Fruit fly (Drosophila melanogaster) whole organism, prepupa: Measurements from ENCODE around the gene UQCR-C1.

Source experiments
- Blimp-1 ChIP-seq: fragments of 200-800 bp; sonication (Bioruptor generic); optimal IDR thresholded peaks from 3 replicates; lab custom pipeline; 2017; ENCODE audit warnings: missing biosample characterization, missing genetic modification characterization, mild to moderate bottlenecking, moderate library complexity, missing genetic modification reagents
- CG10669 ChIP-seq: fragments of 200-800 bp; sonication (Bioruptor generic); optimal IDR thresholded peaks from 3 replicates; lab custom pipeline; 2018; ENCODE audit warnings: missing biosample characterization, mild to moderate bottlenecking, missing genetic modification characterization, moderate library complexity
- CG11294 ChIP-seq: fragments of 200-800 bp; sonication (Bioruptor generic); IDR thresholded peaks from 2 replicates; pipeline ENCODE4 v1.3.6; 2022; ENCODE audit warnings: missing biosample characterization, missing genetic modification characterization
- CG11762 ChIP-seq: fragments of 200-800 bp; sonication (Bioruptor generic); optimal IDR thresholded peaks from 3 replicates; lab custom pipeline; 2016; ENCODE audit warnings: missing biosample characterization, missing genetic modification characterization; ENCODE audit not compliant: insufficient read depth
- CG11902 ChIP-seq: fragments of 200-800 bp; sonication (Bioruptor generic); optimal IDR thresholded peaks from 3 replicates; lab custom pipeline; 2016; ENCODE audit warnings: missing biosample characterization, missing genetic modification characterization
- CG16779 ChIP-seq: fragments of 200-800 bp; sonication (Bioruptor generic); optimal IDR thresholded peaks from 3 replicates; lab custom pipeline; 2017; ENCODE audit warnings: missing biosample characterization, mild to moderate bottlenecking, missing genetic modification characterization
- CG3032 ChIP-seq: fragments of 200-800 bp; optimal IDR thresholded peaks from 2 replicates; lab custom pipeline; 2019; ENCODE audit warnings: missing biosample characterization, mild to moderate bottlenecking, missing genetic modification characterization, moderate library complexity
- CG31627 ChIP-seq: fragments of 200-800 bp; sonication (Bioruptor generic); optimal IDR thresholded peaks from 3 replicates; lab custom pipeline; 2016; ENCODE audit warnings: missing biosample characterization, missing genetic modification characterization
- CG32006 ChIP-seq: fragments of 200-800 bp; sonication (Bioruptor generic); optimal IDR thresholded peaks from 3 replicates; lab custom pipeline; 2017; ENCODE audit warnings: missing biosample characterization, mild to moderate bottlenecking, missing genetic modification characterization
- CG3919 ChIP-seq: fragments of 200-800 bp; sonication (Bioruptor generic); optimal IDR thresholded peaks from 3 replicates; lab custom pipeline; 2016; ENCODE audit warnings: missing biosample characterization, missing genetic modification characterization
- CG4318 ChIP-seq: fragments of 200-800 bp; sonication (Bioruptor generic); optimal IDR thresholded peaks from 3 replicates; lab custom pipeline; 2017; ENCODE audit warnings: missing biosample characterization, mild to moderate bottlenecking, missing genetic modification characterization
- CG6163 ChIP-seq: fragments of 200-800 bp; sonication (Bioruptor generic); IDR thresholded peaks from 3 replicates; pipeline ENCODE4 v1.3.6; 2022; ENCODE audit warnings: missing biosample characterization, missing genetic modification characterization
- CG6276 ChIP-seq: fragments of 200-800 bp; sonication (Bioruptor generic); optimal IDR thresholded peaks from 2 replicates; lab custom pipeline; 2017; ENCODE audit warnings: missing biosample characterization, mild to moderate bottlenecking, missing genetic modification characterization
- CG6792 ChIP-seq: fragments of 200-800 bp; sonication (Bioruptor generic); optimal IDR thresholded peaks from 3 replicates; lab custom pipeline; 2016; ENCODE audit warnings: missing biosample characterization, missing genetic modification characterization
- CG6808 ChIP-seq: fragments of 200-800 bp; sonication (Bioruptor generic); optimal IDR thresholded peaks from 3 replicates; lab custom pipeline; 2017; ENCODE audit warnings: missing biosample characterization, missing genetic modification characterization, mild to moderate bottlenecking, moderate library complexity, missing genetic modification reagents
- CG6854 ChIP-seq: fragments of 200-800 bp; sonication (Bioruptor generic); optimal IDR thresholded peaks from 2 replicates; lab custom pipeline; 2017; ENCODE audit warnings: missing biosample characterization, mild to moderate bottlenecking, missing genetic modification characterization
- CG7368 ChIP-seq: fragments of 200-800 bp; sonication (Bioruptor generic); optimal IDR thresholded peaks from 3 replicates; lab custom pipeline; 2016; ENCODE audit warnings: missing biosample characterization, missing genetic modification characterization
- CG8119 ChIP-seq: fragments of 200-800 bp; sonication (Bioruptor generic); IDR thresholded peaks from 3 replicates; pipeline ENCODE4 v1.3.6; 2022; ENCODE audit warnings: missing biosample characterization, missing genetic modification characterization
- CG8632 ChIP-seq: fragments of 200-800 bp; sonication (Bioruptor generic); optimal IDR thresholded peaks from 3 replicates; lab custom pipeline; 2016; ENCODE audit warnings: missing biosample characterization, missing genetic modification characterization
- Eip75B ChIP-seq: fragments of 200-800 bp; sonication (Bioruptor generic); optimal IDR thresholded peaks from 3 replicates; lab custom pipeline; 2016; ENCODE audit warnings: missing biosample characterization, missing genetic modification characterization
- Eip78C ChIP-seq: fragments of 200-800 bp; sonication (Bioruptor generic); peaks from one replicate; lab custom pipeline; 2016; ENCODE audit warnings: missing biosample characterization, missing genetic modification characterization
- Eip93F ChIP-seq: fragments of 200-800 bp; sonication (Bioruptor generic); optimal IDR thresholded peaks from 2 replicates; lab custom pipeline; 2016; ENCODE audit warnings: missing biosample characterization, mild to moderate bottlenecking, missing genetic modification characterization
- Ets96B ChIP-seq: fragments of 200-800 bp; optimal IDR thresholded peaks from 2 replicates; lab custom pipeline; 2019; ENCODE audit warnings: missing biosample characterization, mild to moderate bottlenecking, missing genetic modification characterization, moderate library complexity
- Gug ChIP-seq: fragments of 200-800 bp; sonication (Bioruptor generic); IDR thresholded peaks from 2 replicates; pipeline ENCODE4 v1.3.6; 2022; ENCODE audit warnings: missing biosample characterization, missing genetic modification characterization
- Hr38 ChIP-seq: sonication (Bioruptor generic); optimal IDR thresholded peaks from 2 replicates; lab custom pipeline; 2016; ENCODE audit warnings: missing biosample characterization, missing genetic modification characterization
- Hr39 ChIP-seq: fragments of 200-800 bp; sonication (Bioruptor generic); optimal IDR thresholded peaks from 2 replicates; lab custom pipeline; 2016; ENCODE audit warnings: missing biosample characterization, missing genetic modification characterization
- Hr4 ChIP-seq: fragments of 200-800 bp; sonication (Bioruptor generic); optimal IDR thresholded peaks from 3 replicates; lab custom pipeline; 2016; ENCODE audit warnings: missing biosample characterization, missing genetic modification characterization
- OdsH ChIP-seq: fragments of 200-800 bp; sonication (Bioruptor generic); optimal IDR thresholded peaks from 3 replicates; lab custom pipeline; 2016; ENCODE audit warnings: missing biosample characterization, missing genetic modification characterization
- Smox ChIP-seq: fragments of 200-800 bp; sonication (Bioruptor generic); optimal IDR thresholded peaks from 3 replicates; lab custom pipeline; 2016; ENCODE audit warnings: missing biosample characterization, missing genetic modification characterization
- Sox102F ChIP-seq: fragments of 200-800 bp; sonication (Bioruptor generic); optimal IDR thresholded peaks from 2 replicates; lab custom pipeline; 2016; ENCODE audit warnings: missing biosample characterization, mild to moderate bottlenecking, missing genetic modification characterization
- Sox14 ChIP-seq: fragments of 200-800 bp; sonication (Bioruptor generic); optimal IDR thresholded peaks from 3 replicates; lab custom pipeline; 2016; ENCODE audit warnings: missing biosample characterization, missing genetic modification characterization
- Sox15 ChIP-seq: fragments of 200-800 bp; sonication (Bioruptor generic); optimal IDR thresholded peaks from 3 replicates; lab custom pipeline; 2016; ENCODE audit warnings: missing biosample characterization, missing genetic modification characterization
- achi ChIP-seq: fragments of 200-800 bp; sonication (Bioruptor generic); optimal IDR thresholded peaks from 3 replicates; lab custom pipeline; 2016; ENCODE audit warnings: missing biosample characterization, missing genetic modification characterization
- acj6 ChIP-seq: fragments of 200-800 bp; sonication (Bioruptor generic); optimal IDR thresholded peaks from 3 replicates; lab custom pipeline; 2016; ENCODE audit warnings: missing biosample characterization, missing genetic modification characterization
- cyc ChIP-seq: fragments of 200-800 bp; sonication (Bioruptor generic); optimal IDR thresholded peaks from 3 replicates; lab custom pipeline; 2016; ENCODE audit warnings: missing biosample characterization, missing genetic modification characterization
- eg ChIP-seq: fragments of 200-800 bp; sonication (Bioruptor generic); IDR thresholded peaks from 3 replicates; pipeline ENCODE4 v1.3.6; 2022; ENCODE audit warnings: missing biosample characterization, missing genetic modification characterization
- esn ChIP-seq: fragments of 200-800 bp; sonication (Bioruptor generic); optimal IDR thresholded peaks from 2 replicates; lab custom pipeline; 2016; ENCODE audit warnings: missing biosample characterization, mild to moderate bottlenecking, missing genetic modification characterization, moderate library complexity
- fkh ChIP-seq: fragments of 200-800 bp; sonication (Bioruptor generic); optimal IDR thresholded peaks from 3 replicates; lab custom pipeline; 2017; ENCODE audit warnings: missing biosample characterization, mild to moderate bottlenecking, missing genetic modification characterization, moderate library complexity
- lz ChIP-seq: fragments of 200-800 bp; sonication (Bioruptor generic); optimal IDR thresholded peaks from 3 replicates; lab custom pipeline; 2016; ENCODE audit warnings: missing biosample characterization, missing genetic modification characterization
- pdm3 ChIP-seq: fragments of 200-800 bp; sonication (Bioruptor generic); optimal IDR thresholded peaks from 3 replicates; lab custom pipeline; 2016; ENCODE audit warnings: missing biosample characterization, missing genetic modification characterization
- spab ChIP-seq: fragments of 200-800 bp; sonication (Bioruptor generic); optimal IDR thresholded peaks from 2 replicates; lab custom pipeline; 2017; ENCODE audit warnings: missing biosample characterization, mild to moderate bottlenecking, missing genetic modification characterization, missing genetic modification reagents
- ss ChIP-seq, 2 experiments: fragments of 200-800 bp; sonication (Bioruptor generic); optimal IDR thresholded peaks; 2 replicates in 1 of 2; 3 replicates in 1 of 2; lab custom pipeline; 2017 to 2018; ENCODE audit warnings: mild to moderate bottlenecking in 2 of 2, missing biosample characterization in 2 of 2, missing genetic modification characterization in 2 of 2, moderate library complexity in 1 of 2
- vri ChIP-seq: fragments of 200-800 bp; sonication (Bioruptor generic); optimal IDR thresholded peaks from 3 replicates; lab custom pipeline; 2016; ENCODE audit warnings: missing biosample characterization, mild to moderate bottlenecking, missing genetic modification characterization

UQCR-C1 gene

dm6 chr3R:14890064-14890709 lies at the start of gene UQCR-C1, which contains the start of gene CycC:
Gene UQCR-C1 (plus strand): TSS chr3R:14890231.
Gene CycC (minus strand): TSS chr3R:14890205.
- TF ChIP-seq OdsH (GFP tag; lab: Kevin White, UChicago) (no peak), vri (GFP tag; lab: Kevin White, UChicago) (peak; percentile 80)

- TF ChIP-seq CG6854 (GFP tag; lab: Kevin White, UChicago) (no peak), Hr38 (GFP tag; lab: Kevin White, UChicago) (no peak), CG6163 (GFP tag; lab: Robert Waterston, UW) (no peak), CG3919 (GFP tag; lab: Kevin White, UChicago) (no peak), Eip75B (no peak), lz (GFP tag; lab: Kevin White, UChicago) (no peak), CG6276 (no peak), CG8119 (GFP tag; lab: Robert Waterston, UW) (no peak), acj6 (GFP tag; lab: Kevin White, UChicago) (no peak), Gug (GFP tag; lab: Robert Waterston, UW) (no peak), CG11762 (GFP tag; lab: Kevin White, UChicago) (no peak), Eip93F (no peak)
Observed at dm6 chr3R:14844743-14845142, 45.3 kb upstream of the UQCR-C1 start, which contains the start of gene CG3610. Gene CG3610 (plus strand): TSS chr3R:14845043.

- TF ChIP-seq CG3032 (tag; lab: Kevin White, UChicago): no peak
- peak; percentile 86 for TF ChIP-seq eg (GFP tag; lab: Robert Waterston, UW)
- peak; percentile 90 for TF ChIP-seq CG6163 (GFP tag; lab: Robert Waterston, UW)
- TF ChIP-seq fkh (GFP tag; lab: Kevin White, UChicago): no peak
- TF ChIP-seq cyc: peak; percentile 50
- no peak for TF ChIP-seq vri (GFP tag; lab: Kevin White, UChicago)
- TF ChIP-seq Smox (GFP tag; lab: Kevin White, UChicago): no peak
- peak; percentile 68 for TF ChIP-seq CG11762 (GFP tag; lab: Kevin White, UChicago)
- peak; percentile 41 for TF ChIP-seq Hr39 (GFP tag; lab: Kevin White, UChicago)
- TF ChIP-seq CG7368: peak; percentile 63
- TF ChIP-seq CG3919 (GFP tag; lab: Kevin White, UChicago): peak; percentile 86
- peak; percentile 42 for TF ChIP-seq CG11902 (GFP tag; lab: Kevin White, UChicago)
- TF ChIP-seq spab: peak; percentile 40
- peak; percentile 46 for TF ChIP-seq CG16779 (tag; lab: Kevin White, UChicago)
- TF ChIP-seq achi: peak; percentile 78
- TF ChIP-seq CG10669 (GFP tag; lab: Kevin White, UChicago): peak; percentile 57
- peak; percentile 72 for TF ChIP-seq Sox14
- TF ChIP-seq Hr4 (GFP tag; lab: Kevin White, UChicago): peak; percentile 92
- TF ChIP-seq ss (GFP tag; optimal IDR thresholded peaks at IDR 0.05; lab: Kevin White, UChicago): no peak
- no peak for TF ChIP-seq CG6854 (GFP tag; lab: Kevin White, UChicago)
- peak; percentile 88 for TF ChIP-seq CG4318 (GFP tag; lab: Kevin White, UChicago)
- TF ChIP-seq Sox15: peak; percentile 32
- peak; percentile 21 for TF ChIP-seq CG31627 (GFP tag; lab: Kevin White, UChicago)
- TF ChIP-seq Ets96B (tag; lab: Kevin White, UChicago): peak; percentile 58
- TF ChIP-seq Eip75B: peak; percentile 65
- peak; percentile 93 for TF ChIP-seq CG32006
- TF ChIP-seq CG8119 (GFP tag; lab: Robert Waterston, UW): peak; percentile 86
- peak; percentile 37 for TF ChIP-seq lz (GFP tag; lab: Kevin White, UChicago)
- TF ChIP-seq CG6792 (GFP tag; lab: Kevin White, UChicago): peak; percentile 69
- TF ChIP-seq CG6276: peak; percentile 78
- TF ChIP-seq Sox102F (GFP tag; lab: Kevin White, UChicago): no peak
- TF ChIP-seq Eip78C (GFP tag; lab: Kevin White, UChicago): peak; percentile 94
- peak; percentile 52 for TF ChIP-seq CG8632 (GFP tag; lab: Kevin White, UChicago)
- peak; percentile 73 for TF ChIP-seq pdm3 (GFP tag; lab: Kevin White, UChicago)
- TF ChIP-seq CG11294 (GFP tag; lab: Robert Waterston, UW): peak; percentile 57
- peak; percentile 95 for TF ChIP-seq Blimp-1 (GFP tag; lab: Kevin White, UChicago)
- peak; percentile 78 for TF ChIP-seq acj6 (GFP tag; lab: Kevin White, UChicago)
- no peak for TF ChIP-seq esn
- peak; percentile 45 for TF ChIP-seq CG6808
Observed at dm6 chr3R:14846924-14847599, 43.0 kb upstream of the UQCR-C1 start.
